Worm (Caenorhabditis elegans): ENCODE results near the gene txt-9.

- TF ChIP-seq nhr-237 (tag; optimal IDR thresholded peaks at IDR 0.05): no peak
- TF ChIP-seq snpc-4 (tag; optimal IDR thresholded peaks at IDR 0.05): peak; percentile 82
- TF ChIP-seq lin-39 (tag; optimal IDR thresholded peaks at IDR 0.05): no peak
These were observed 23.7 kb upstream of the txt-9 start, which contains the start of gene smc-5 for ce11 chrII:5061794-5062368.
